Fruit fly (Drosophila melanogaster): ENCODE measurements around the gene CG8209.

CG8209 gene

DNA sequence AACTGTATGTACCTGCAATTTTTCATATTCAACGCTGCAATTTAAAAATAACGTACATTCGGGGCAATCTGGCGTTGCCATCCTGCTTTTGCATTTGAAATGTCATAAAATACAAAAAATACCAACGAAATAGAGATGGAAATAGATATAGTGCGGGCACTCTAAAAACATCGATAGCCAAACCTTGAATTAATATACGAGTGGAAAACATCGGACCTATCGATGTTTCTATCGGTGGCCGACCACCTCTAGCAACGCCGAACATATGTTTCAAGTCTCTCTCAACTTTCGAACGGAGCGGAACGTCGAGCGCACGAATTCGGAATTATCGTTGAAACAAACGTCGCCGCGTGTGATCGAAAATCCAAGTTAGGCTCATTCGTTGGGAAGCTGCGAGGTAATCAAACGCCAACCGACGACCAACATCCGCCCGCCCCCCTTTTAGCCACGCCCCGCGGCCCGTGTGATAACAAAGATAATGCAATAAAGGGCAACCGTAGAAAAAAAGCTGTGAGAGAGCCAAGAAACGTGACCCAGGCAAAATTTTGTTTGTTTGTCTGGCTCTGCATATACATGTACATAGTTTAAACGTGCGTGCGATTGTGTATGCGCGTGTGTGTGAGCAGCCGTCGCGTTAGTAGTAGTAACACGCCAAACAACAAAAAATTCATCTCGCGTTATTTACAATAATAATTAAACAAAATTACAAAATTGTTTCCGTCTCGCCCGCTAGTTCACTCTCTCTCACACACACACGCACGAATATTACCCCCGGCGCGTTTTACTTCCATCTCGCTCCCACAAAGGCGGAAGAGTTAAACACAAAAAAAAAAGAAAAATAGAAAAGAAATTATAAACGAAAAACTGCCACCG, 2.8 kb downstream of the CG8209 start, which contains the start of gene nmo (continued):
- TF ChIP-seq E2f1 (GFP tag; IDR thresholded peaks at IDR 0.05) (no peak), Dek (tag; optimal IDR thresholded peaks at IDR 0.05) (no peak), Hr78 (GFP tag; optimal IDR thresholded peaks at IDR 0.05) (peak in 1 of 2 experiments; percentile 56), ssp (GFP tag; IDR thresholded peaks at IDR 0.05) (no peak), CG11085 (GFP tag; IDR thresholded peaks at IDR 0.05) (no peak), CG7271 (tag; optimal IDR thresholded peaks at IDR 0.05) (no peak), GATAe (GFP tag; conservative IDR thresholded peaks at IDR 0.05) (no peak), fd64A (GFP tag; optimal IDR thresholded peaks at IDR 0.05) (peak; percentile 31), Ravus (GFP tag; IDR thresholded peaks at IDR 0.05) (no peak), Six4 (GFP tag; optimal IDR thresholded peaks at IDR 0.05) (no peak), Sox102F (GFP tag; optimal IDR thresholded peaks at IDR 0.05) (no peak), Chrac-16 (GFP tag; optimal IDR thresholded peaks at IDR 0.05) (no peak), pzg (GFP tag; optimal IDR thresholded peaks at IDR 0.05) (peak; percentile 99), CG18011 (GFP tag; optimal IDR thresholded peaks at IDR 0.05) (no peak), hbn (GFP tag; IDR thresholded peaks at IDR 0.05; ENCODE audit: partially characterized antibody) (no peak), ERR (GFP tag; optimal IDR thresholded peaks at IDR 0.05) (no peak), PHDP (tag; optimal IDR thresholded peaks at IDR 0.05) (peak; percentile 9), sd (tag; optimal IDR thresholded peaks at IDR 0.05) (peak; percentile 25), CG2116 (GFP tag; optimal IDR thresholded peaks at IDR 0.05) (peak; percentile 71), Hsf (GFP tag; optimal IDR thresholded peaks at IDR 0.05) (no peak), CG3065 (GFP tag; optimal IDR thresholded peaks at IDR 0.05) (no peak), fd3F (GFP tag; optimal IDR thresholded peaks at IDR 0.05) (no peak), Hey (tag; optimal IDR thresholded peaks at IDR 0.05) (no peak), toy (GFP tag; IDR thresholded peaks at IDR 0.05) (no peak), sc (optimal IDR thresholded peaks at IDR 0.05) (no peak), sc (GFP tag; optimal IDR thresholded peaks at IDR 0.05) (no peak), CG5245 (GFP tag; optimal IDR thresholded peaks at IDR 0.05) (no peak), peb (GFP tag; IDR thresholded peaks at IDR 0.05) (no peak), pfk (GFP tag; optimal IDR thresholded peaks at IDR 0.05) (peak; percentile 19), CG12744 (GFP tag; optimal IDR thresholded peaks at IDR 0.05) (no peak), cg (GFP tag; optimal IDR thresholded peaks at IDR 0.05) (peak; percentile 84), gt (GFP tag; IDR thresholded peaks at IDR 0.05) (no peak), oc (tag; optimal IDR thresholded peaks at IDR 0.05) (no peak), jumu (GFP tag; optimal IDR thresholded peaks at IDR 0.05) (peak; percentile 5), gsb-n (tag; optimal IDR thresholded peaks at IDR 0.05) (no peak), Lim3 (GFP tag; IDR thresholded peaks at IDR 0.05) (no peak), CG17186 (GFP tag; optimal IDR thresholded peaks at IDR 0.05) (peak; percentile 43), pita (GFP tag; optimal IDR thresholded peaks at IDR 0.05) (no peak), Rfx (GFP tag; IDR thresholded peaks at IDR 0.05) (no peak), Sry-β (GFP tag; optimal IDR thresholded peaks at IDR 0.05) (no peak), CG13123 (GFP tag; optimal IDR thresholded peaks at IDR 0.05) (no peak), HLH3B (GFP tag; IDR thresholded peaks at IDR 0.05) (no peak), fru (optimal IDR thresholded peaks at IDR 0.05) (no peak), CG3995 (GFP tag; optimal IDR thresholded peaks at IDR 0.05) (peak; percentile 57), Tbp (GFP tag; optimal IDR thresholded peaks at IDR 0.05) (no peak), CG10209 (GFP tag; optimal IDR thresholded peaks at IDR 0.05) (no peak), cwo (GFP tag; optimal IDR thresholded peaks at IDR 0.05) (peak; percentile 99), CG31388 (GFP tag; optimal IDR thresholded peaks at IDR 0.05) (no peak), slou (GFP tag; optimal IDR thresholded peaks at IDR 0.05) (no peak), CG12391 (tag; optimal IDR thresholded peaks at IDR 0.05) (no peak)
